Worm (Caenorhabditis elegans): Measurements from ENCODE around the gene srx-129.

DNA sequence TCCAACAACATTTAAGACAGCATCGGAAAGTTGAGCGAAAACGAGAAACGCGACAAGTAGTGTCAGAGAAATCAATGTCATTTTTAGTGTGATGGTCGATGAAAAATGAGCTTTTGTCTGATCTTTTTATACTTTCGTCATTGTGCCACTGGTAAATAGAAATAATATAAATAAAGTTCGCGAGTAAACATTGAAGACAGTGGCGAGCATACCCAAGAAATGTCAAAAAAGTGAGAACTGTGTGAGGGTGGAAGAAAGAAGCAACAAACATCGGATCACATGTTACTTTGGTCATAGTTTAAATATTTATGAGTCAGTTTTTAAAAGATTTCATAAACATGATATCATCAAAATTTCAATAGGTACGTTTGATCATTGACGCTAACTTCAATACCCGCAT, 20.3 kb downstream of the srx-129 start, which contains the start of gene ttr-21:
- TF ChIP-seq nhr-25 (tag; optimal IDR thresholded peaks at IDR 0.05) (no peak), unc-55 (GFP tag; optimal IDR thresholded peaks at IDR 0.05) (no peak), nhr-11 (tag; optimal IDR thresholded peaks at IDR 0.05) (no peak), R02D3.7 (tag; optimal IDR thresholded peaks at IDR 0.05) (no peak), ztf-4 (tag; optimal IDR thresholded peaks at IDR 0.05) (no peak)
